Worm (Caenorhabditis elegans): ENCODE measurements around the gene CC8.3.

DNA sequence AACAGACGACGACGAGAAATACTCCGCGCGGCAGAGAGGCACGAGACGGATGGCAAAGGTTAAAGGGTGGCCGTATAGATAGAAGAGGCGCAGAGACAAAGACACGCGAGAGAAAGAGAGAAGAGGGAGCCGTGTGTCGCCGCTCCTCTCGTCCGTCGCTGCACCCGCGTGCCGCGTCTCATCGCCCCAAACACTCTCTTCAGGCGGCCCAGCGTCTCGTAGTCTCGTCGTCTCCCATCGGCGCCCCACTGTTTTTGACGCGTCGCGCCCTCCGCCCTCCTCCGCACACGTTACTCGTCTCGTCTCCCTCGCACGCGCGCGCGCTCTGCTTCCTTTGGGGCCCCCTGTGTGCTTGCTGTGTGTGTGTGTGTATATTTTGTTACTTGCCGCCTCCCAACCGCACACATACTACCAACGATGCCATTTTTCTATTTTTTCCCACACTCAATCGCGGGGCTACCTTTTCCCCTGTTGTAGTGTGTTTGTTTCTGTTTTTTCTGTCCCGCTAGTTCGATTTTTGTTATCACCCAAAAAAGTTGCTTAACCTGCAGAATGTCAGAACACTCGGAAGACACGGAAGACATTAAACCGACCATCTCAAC, 5.5 kb downstream of the CC8.3 start, which contains the start of gene madf-9:
- TF ChIP-seq ztf-29 (GFP tag; IDR thresholded peaks at IDR 0.05) (no peak), tab-1 (GFP tag; IDR thresholded peaks at IDR 0.05) (no peak)

Data from whole organism, midembryonic.